Fruit fly (Drosophila melanogaster): ENCODE measurements around the gene Mgat4a.

DNA sequence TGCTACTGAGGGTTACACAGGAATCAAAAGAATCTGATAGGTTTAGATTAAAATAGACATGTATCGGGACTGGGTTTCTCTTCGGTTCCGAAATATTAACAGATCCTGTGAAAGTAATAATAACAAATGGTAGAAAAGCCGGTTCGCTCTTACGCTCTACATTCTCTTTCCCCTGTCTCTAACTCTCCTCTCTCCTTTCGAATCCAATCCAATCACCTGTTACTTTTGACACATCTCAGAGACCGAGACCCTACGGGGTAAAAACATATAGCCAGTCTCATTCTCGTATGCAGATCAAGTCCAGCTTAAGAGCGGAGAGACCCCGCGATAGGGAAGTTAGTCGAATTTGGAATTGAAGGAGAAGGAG lies 3.1 kb upstream of the Mgat4a start:
- no peak for TF ChIP-seq pan (optimal IDR thresholded peaks at IDR 0.05)
- no peak for TF ChIP-seq EcR (GFP tag; optimal IDR thresholded peaks at IDR 0.05)

Data from whole organism.